Worm (Caenorhabditis elegans) whole organism, early embryonic: ENCODE results near the gene bath-4.

Experiments used
- ama-1 ChIP-seq: fragments of 150-350 bp; optimal IDR thresholded peaks from 2 replicates; lab custom pipeline; 2014
- ceh-13 ChIP-seq: fragments of 200-800 bp; sonication (Bioruptor generic); optimal IDR thresholded peaks from 2 replicates; lab custom pipeline; 2018; ENCODE audit warnings: mild to moderate bottlenecking, missing genetic modification characterization, missing compliant biosample characterization
- pes-1 ChIP-seq: fragments of 200-800 bp; sonication (Bioruptor generic); IDR thresholded peaks from 2 replicates; pipeline ENCODE4 v1.3.6; 2022; ENCODE audit warnings: missing genetic modification reagents, missing genetic modification characterization, missing compliant biosample characterization
- sea-1 ChIP-seq: fragments of 200-800 bp; sonication (Bioruptor generic); conservative IDR thresholded peaks from 2 replicates; pipeline ENCODE4 v1.3.6; 2022; ENCODE audit warnings: missing genetic modification characterization, missing compliant biosample characterization

ce11 chrII:1869120-1869519, 48.6 kb downstream of the bath-4 start, which contains the start of gene math-14:
- TF ChIP-seq sea-1 (no peak), ceh-13 (GFP tag; lab: Kevin White, UChicago) (no peak), pes-1 (GFP tag; lab: Robert Waterston, UW) (no peak), ama-1 (lab: Kevin White, UChicago) (no peak)
